Worm (Caenorhabditis elegans): ENCODE data around the gene T01C8.2.
"Not testable (repeated sequence)": the region's sequence is repeated elsewhere in the genome, so short reads cannot be mapped to it uniquely, and the experiment has no call there.

DNA sequence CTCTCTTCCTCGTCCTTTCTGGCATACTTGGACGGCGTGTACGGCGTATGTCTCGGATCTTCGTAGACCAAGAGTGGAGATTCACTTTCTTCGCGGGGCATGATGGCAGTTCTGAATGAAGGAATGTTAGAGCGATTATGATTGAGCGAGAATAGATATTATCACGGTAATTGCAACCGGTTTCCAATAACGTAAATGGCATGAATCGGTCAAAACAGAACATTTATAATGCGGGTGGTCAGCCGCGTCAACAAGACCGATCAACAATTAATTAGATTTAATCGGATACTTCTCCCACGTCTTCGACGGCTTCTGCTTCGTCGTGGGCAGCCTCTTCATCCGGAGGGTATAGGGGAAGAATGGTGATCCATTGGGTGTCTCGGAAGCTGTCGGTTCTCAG lies 48.5 kb downstream of the T01C8.2 start, which contains the start of gene F41G4.13:
- not testable (repeated sequence) for TF ChIP-seq Y56A3A.18 (GFP tag; IDR thresholded peaks at IDR 0.05); sea-2 (GFP tag; IDR thresholded peaks at IDR 0.05); hmg-1.2 (GFP tag; IDR thresholded peaks at IDR 0.05); F57A8.1 (GFP tag; optimal IDR thresholded peaks at IDR 0.05); unc-130 (GFP tag; optimal IDR thresholded peaks at IDR 0.05); snpc-3.4 (tag; optimal IDR thresholded peaks at IDR 0.05); aptf-2 (GFP tag; conservative IDR thresholded peaks at IDR 0.05); hlh-26 (GFP tag; conservative IDR thresholded peaks at IDR 0.05)
